Worm (Caenorhabditis elegans) whole organism, L4/young adult: ENCODE measurements around the gene Y73B6BL.37.

Source experiments
- W03F9.2 ChIP-seq: fragments of 150-350 bp; optimal IDR thresholded peaks from 2 replicates; lab custom pipeline; 2014; ENCODE audit warnings: missing biosample characterization, missing genetic modification characterization
- dao-5 ChIP-seq: sonication (generic microtip); optimal IDR thresholded peaks from 2 replicates; lab custom pipeline; 2016; ENCODE audit warnings: missing genotype, missing genetic modification characterization, moderate library complexity, missing compliant biosample characterization
- him-1 ChIP-seq: sonication (generic microtip); optimal IDR thresholded peaks from 2 replicates; lab custom pipeline; 2016; ENCODE audit warnings: missing genotype, missing genetic modification reagents, missing genetic modification characterization, missing compliant biosample characterization

DNA sequence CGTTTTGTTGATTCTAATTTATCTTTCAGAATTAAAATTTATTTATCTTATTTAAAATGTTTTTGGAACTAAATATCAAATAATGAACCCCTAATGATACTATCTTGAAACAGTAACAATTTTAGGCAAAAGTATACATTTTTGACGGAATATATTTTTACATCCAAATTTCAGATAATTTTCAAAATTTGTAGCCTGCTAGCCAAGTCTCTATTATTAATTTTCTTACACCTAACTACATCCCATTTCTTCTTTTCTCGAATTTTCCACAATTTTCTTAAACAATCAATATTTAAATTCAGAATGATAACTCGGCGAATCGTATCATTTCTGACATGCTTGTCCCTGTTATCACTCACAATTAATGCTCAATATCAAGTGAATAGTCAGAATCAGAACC lies 19.3 kb downstream of the Y73B6BL.37 start, which contains the start of gene pqn-89:
- no peak for TF ChIP-seq W03F9.2 (tag; lab: Kevin White, UChicago)
- TF ChIP-seq him-1 (tag; lab: Kevin White, UChicago): no peak
- no peak for TF ChIP-seq dao-5 (tag; lab: Kevin White, UChicago)
